Worm (Caenorhabditis elegans) whole organism, L1 larva: Measurements from ENCODE around the gene lpr-3.

Experiments
- C04F5.9 ChIP-seq: sonication (generic microtip); optimal IDR thresholded peaks from 2 replicates; lab custom pipeline; 2016; ENCODE audit warnings: missing genetic modification characterization, missing compliant biosample characterization
- F16B12.6 ChIP-seq: fragments of 150-350 bp; optimal IDR thresholded peaks from 2 replicates; lab custom pipeline; 2014; ENCODE audit warnings: missing biosample characterization, missing genetic modification characterization
- aha-1 ChIP-seq: fragments of 150-350 bp; optimal IDR thresholded peaks from 2 replicates; lab custom pipeline; 2014; ENCODE audit warnings: missing biosample characterization, missing genetic modification characterization
- alr-1 ChIP-seq: fragments of 200-800 bp; sonication (Bioruptor generic); optimal IDR thresholded peaks from 2 replicates; lab custom pipeline; 2018; ENCODE audit warnings: borderline replicate concordance, mild to moderate bottlenecking, missing genetic modification characterization, missing compliant biosample characterization
- ama-1 ChIP-seq: fragments of 150-350 bp; optimal IDR thresholded peaks from 2 replicates; lab custom pipeline; 2014
- blmp-1 ChIP-seq: fragments of 150-350 bp; optimal IDR thresholded peaks from 2 replicates; lab custom pipeline; 2014; ENCODE audit warnings: missing biosample characterization, missing genetic modification characterization
- ceh-63 ChIP-seq: fragments of 200-800 bp; sonication (Bioruptor generic); optimal IDR thresholded peaks from 2 replicates; lab custom pipeline; 2018; ENCODE audit warnings: mild to moderate bottlenecking, missing genetic modification characterization, missing compliant biosample characterization
- ceh-82 ChIP-seq, 3 experiments: fragments of 150-350 bp in 1 of 3; sonication (generic microtip) in 2 of 3; optimal IDR thresholded peaks; 2 replicates each; lab custom pipeline; 2014 to 2017; ENCODE audit warnings: missing biosample characterization in 3 of 3, missing genetic modification characterization in 3 of 3
- ceh-88 ChIP-seq: fragments of 200-800 bp; sonication (Bioruptor generic); IDR thresholded peaks from 2 replicates; pipeline ENCODE4 v1.3.6; 2022; ENCODE audit warnings: missing genetic modification characterization, missing compliant biosample characterization
- ceh-90 ChIP-seq: sonication (generic microtip); optimal IDR thresholded peaks from 2 replicates; lab custom pipeline; 2016; ENCODE audit warnings: missing genetic modification characterization, missing compliant biosample characterization
- ces-1 ChIP-seq: fragments of 150-350 bp; optimal IDR thresholded peaks from 2 replicates; lab custom pipeline; 2014; ENCODE audit warnings: missing biosample characterization, missing genetic modification reagents, missing genetic modification characterization
- dpl-1 ChIP-seq, 3 experiments: fragments of 150-350 bp in 2 of 3; sonication (generic microtip) in 1 of 3; optimal IDR thresholded peaks; 2 replicates each; lab custom pipeline; 2014 to 2017; ENCODE audit warnings: missing biosample characterization in 3 of 3, missing genetic modification characterization in 3 of 3, missing genetic modification reagents in 3 of 3
- dsc-1 ChIP-seq: sonication (generic microtip); optimal IDR thresholded peaks from 2 replicates; lab custom pipeline; 2016; ENCODE audit warnings: mild to moderate bottlenecking, missing genetic modification characterization, missing compliant biosample characterization
- efl-1 ChIP-seq, 4 experiments: fragments of 150-350 bp; optimal IDR thresholded peaks in 3 of 4; peaks in 1 of 4; 1 replicate in 1 of 4; 2 replicates in 3 of 4; lab custom pipeline; 2014; ENCODE audit warnings: missing biosample characterization in 2 of 4, missing genetic modification characterization in 2 of 4, missing genetic modification reagents in 2 of 4
- elt-2 ChIP-seq: sonication (generic microtip); optimal IDR thresholded peaks from 2 replicates; lab custom pipeline; 2016; ENCODE audit warnings: missing genetic modification characterization, mild to moderate bottlenecking, inconsistent platforms, missing compliant biosample characterization, missing genetic modification reagents
- elt-3 ChIP-seq, 6 experiments: fragments of 150-350 bp in 1 of 6; sonication (generic microtip); optimal IDR thresholded peaks; 2 replicates each; lab custom pipeline; 2017 to 2018; ENCODE audit warnings: missing biosample characterization in 6 of 6, missing genetic modification characterization in 6 of 6, inconsistent platforms in 1 of 6
- fkh-10 ChIP-seq: sonication (generic microtip); optimal IDR thresholded peaks from 2 replicates; lab custom pipeline; 2017; ENCODE audit warnings: missing biosample characterization, missing genetic modification reagents, missing genetic modification characterization
- fkh-4 ChIP-seq: sonication (generic microtip); optimal IDR thresholded peaks from 2 replicates; lab custom pipeline; 2016; ENCODE audit warnings: missing compliant biosample characterization, missing genetic modification characterization, borderline replicate concordance
- fos-1 ChIP-seq: fragments of 150-350 bp; optimal IDR thresholded peaks from 2 replicates; lab custom pipeline; 2014; ENCODE audit warnings: missing biosample characterization, missing genetic modification characterization
- grh-1 ChIP-seq: fragments of 200-800 bp; sonication (Bioruptor generic); IDR thresholded peaks from 2 replicates; pipeline ENCODE4 v1.3.6; 2022; ENCODE audit warnings: missing genetic modification reagents, missing genetic modification characterization, missing compliant biosample characterization
- hlh-17 ChIP-seq: fragments of 200-800 bp; sonication (Bioruptor generic); optimal IDR thresholded peaks from 2 replicates; lab custom pipeline; 2018; ENCODE audit warnings: missing genetic modification characterization, mild to moderate bottlenecking, missing compliant biosample characterization, moderate library complexity, borderline replicate concordance
- hlh-4 ChIP-seq: sonication (generic microtip); optimal IDR thresholded peaks from 2 replicates; lab custom pipeline; 2016; ENCODE audit warnings: mild to moderate bottlenecking, missing genetic modification characterization, missing compliant biosample characterization
- isw-1 ChIP-seq: fragments of 200-800 bp; sonication (Bioruptor generic); IDR thresholded peaks from 2 replicates; pipeline ENCODE4 v1.3.6; 2022; ENCODE audit warnings: missing genetic modification characterization, missing compliant biosample characterization
- jun-1 ChIP-seq: fragments of 150-350 bp; optimal IDR thresholded peaks from 2 replicates; lab custom pipeline; 2014; ENCODE audit warnings: missing biosample characterization, missing genetic modification reagents, missing genetic modification characterization
- lin-15B ChIP-seq: fragments of 150-350 bp; sonication (generic microtip); optimal IDR thresholded peaks from 3 replicates; lab custom pipeline; 2014; ENCODE audit warnings: missing biosample characterization, missing genetic modification characterization
- lin-35 ChIP-seq, 2 experiments: fragments of 150-350 bp; optimal IDR thresholded peaks; 2 replicates each; lab custom pipeline; 2014; ENCODE audit warnings: missing biosample characterization in 2 of 2, missing genetic modification characterization in 2 of 2, missing genetic modification reagents in 2 of 2
- lsy-2 ChIP-seq, 2 experiments: fragments of 150-350 bp; optimal IDR thresholded peaks; 2 replicates each; lab custom pipeline; 2014; ENCODE audit warnings: missing biosample characterization in 2 of 2, missing genetic modification characterization in 2 of 2
- mab-9 ChIP-seq: fragments of 200-800 bp; sonication (Bioruptor generic); IDR thresholded peaks from 2 replicates; pipeline ENCODE4 v1.3.6; 2022; ENCODE audit warnings: missing genetic modification reagents, missing genetic modification characterization, missing compliant biosample characterization
- mdl-1 ChIP-seq, 2 experiments: fragments of 150-350 bp; optimal IDR thresholded peaks; 2 replicates each; lab custom pipeline; 2014 to 2017; ENCODE audit warnings: missing biosample characterization in 2 of 2, missing genetic modification characterization in 2 of 2, inconsistent platforms in 1 of 2
- mef-2 ChIP-seq: fragments of 150-350 bp; optimal IDR thresholded peaks from 2 replicates; lab custom pipeline; 2014; ENCODE audit warnings: missing biosample characterization, missing genetic modification characterization
- nhr-11 ChIP-seq: fragments of 150-350 bp; optimal IDR thresholded peaks from 2 replicates; lab custom pipeline; 2014; ENCODE audit warnings: missing biosample characterization, missing genetic modification characterization
- nhr-237 ChIP-seq: fragments of 150-350 bp; optimal IDR thresholded peaks from 2 replicates; lab custom pipeline; 2014; ENCODE audit warnings: missing biosample characterization, missing genetic modification characterization
- nhr-71 ChIP-seq: sonication (generic microtip); optimal IDR thresholded peaks from 2 replicates; lab custom pipeline; 2016; ENCODE audit warnings: mild to moderate bottlenecking, missing genetic modification characterization, moderate library complexity, missing compliant biosample characterization
- nhr-77 ChIP-seq: fragments of 150-350 bp; optimal IDR thresholded peaks from 2 replicates; lab custom pipeline; 2014; ENCODE audit warnings: missing biosample characterization, missing genetic modification characterization
- nhr-85 ChIP-seq: sonication (generic microtip); peaks from one replicate; lab custom pipeline; 2016; ENCODE audit warnings: missing genetic modification characterization, inconsistent platforms, missing compliant biosample characterization
- nhr-90 ChIP-seq: sonication (generic microtip); optimal IDR thresholded peaks from 2 replicates; lab custom pipeline; 2016; ENCODE audit warnings: mild to moderate bottlenecking, missing genetic modification characterization, missing compliant biosample characterization; ENCODE audit not compliant: poor library complexity
- pax-3 ChIP-seq: fragments of 200-800 bp; sonication (Bioruptor generic); optimal IDR thresholded peaks from 2 replicates; lab custom pipeline; 2018; ENCODE audit warnings: mild to moderate bottlenecking, missing genetic modification characterization, moderate library complexity, missing compliant biosample characterization
- rnt-1 ChIP-seq: sonication (generic microtip); optimal IDR thresholded peaks from 2 replicates; lab custom pipeline; 2016; ENCODE audit warnings: mild to moderate bottlenecking, missing genetic modification characterization, moderate library complexity, missing compliant biosample characterization
- skn-1 ChIP-seq: fragments of 150-350 bp; optimal IDR thresholded peaks from 2 replicates; lab custom pipeline; 2014; ENCODE audit warnings: missing biosample characterization, missing genetic modification characterization
- snu-23 ChIP-seq: sonication (generic microtip); optimal IDR thresholded peaks from 2 replicates; lab custom pipeline; 2016; ENCODE audit warnings: missing genetic modification characterization, missing compliant biosample characterization
- sox-4 ChIP-seq: sonication (generic microtip); optimal IDR thresholded peaks from 2 replicates; lab custom pipeline; 2016; ENCODE audit warnings: missing genetic modification characterization, missing compliant biosample characterization
- sup-37 ChIP-seq: fragments of 200-800 bp; sonication (Bioruptor generic); optimal IDR thresholded peaks from 2 replicates; lab custom pipeline; 2018; ENCODE audit warnings: mild to moderate bottlenecking, missing genetic modification characterization, missing compliant biosample characterization
- swsn-7 ChIP-seq: sonication (generic microtip); optimal IDR thresholded peaks from 2 replicates; lab custom pipeline; 2016; ENCODE audit warnings: missing genetic modification characterization, missing compliant biosample characterization
- tbx-2 ChIP-seq: sonication (generic microtip); optimal IDR thresholded peaks from 2 replicates; lab custom pipeline; 2016; ENCODE audit warnings: missing genetic modification characterization, missing compliant biosample characterization
- tlp-1 ChIP-seq: fragments of 150-350 bp; optimal IDR thresholded peaks from 2 replicates; lab custom pipeline; 2014; ENCODE audit warnings: missing biosample characterization, missing genetic modification characterization
- unc-130 ChIP-seq: fragments of 150-350 bp; optimal IDR thresholded peaks from 2 replicates; lab custom pipeline; 2017; ENCODE audit warnings: missing biosample characterization, missing genetic modification characterization, inconsistent platforms
- unc-62 ChIP-seq: fragments of 150-350 bp; optimal IDR thresholded peaks from 2 replicates; lab custom pipeline; 2014; ENCODE audit warnings: missing biosample characterization, missing genetic modification reagents, missing genetic modification characterization
- unc-86 ChIP-seq: sonication (generic microtip); optimal IDR thresholded peaks from 2 replicates; lab custom pipeline; 2016; ENCODE audit warnings: missing genetic modification characterization, missing compliant biosample characterization
- unc-98 ChIP-seq: fragments of 200-800 bp; sonication (Bioruptor generic); IDR thresholded peaks from 2 replicates; pipeline ENCODE4 v1.3.6; 2022; ENCODE audit warnings: missing genetic modification characterization, missing compliant biosample characterization
- vab-15 ChIP-seq: sonication (generic microtip); optimal IDR thresholded peaks from 2 replicates; lab custom pipeline; 2017; ENCODE audit warnings: missing genotype, mild to moderate bottlenecking, missing genetic modification characterization, missing compliant biosample characterization
- zip-4 ChIP-seq: fragments of 200-800 bp; sonication (Bioruptor generic); optimal IDR thresholded peaks from 2 replicates; lab custom pipeline; 2018; ENCODE audit warnings: mild to moderate bottlenecking, missing genetic modification characterization, moderate library complexity, missing compliant biosample characterization
- ztf-11 ChIP-seq, 2 experiments: sonication (generic microtip); optimal IDR thresholded peaks; 2 replicates each; lab custom pipeline; 2016 to 2017; ENCODE audit warnings: missing genetic modification characterization in 2 of 2, missing biosample characterization in 1 of 2, missing compliant biosample characterization in 1 of 2
- ztf-4 ChIP-seq: fragments of 150-350 bp; optimal IDR thresholded peaks from 2 replicates; lab custom pipeline; 2014; ENCODE audit warnings: missing biosample characterization, missing genetic modification characterization

Gene lpr-3

ce11 chrX:11095480-11095879, 38.3 kb downstream of the lpr-3 start:
- TF ChIP-seq zip-4 (GFP tag; lab: Kevin White, UChicago) (no peak), unc-130 (peak; percentile 11), unc-98 (GFP tag; lab: Robert Waterston, UW) (no peak), fkh-4 (tag; lab: Kevin White, UChicago) (no peak), isw-1 (GFP tag; lab: Robert Waterston, UW) (peak; percentile 42; the same call in 1 of the 2 replicates), nhr-237 (tag; lab: Kevin White, UChicago) (no peak), lin-35 (GFP tag; optimal IDR thresholded peaks at IDR 0.05; lab: Kevin White, UChicago) (peak; percentile 19 to 52), skn-1 (tag; lab: Kevin White, UChicago) (peak; percentile 52), sox-4 (tag; lab: Kevin White, UChicago) (peak; percentile 61), ceh-82 (tag; optimal IDR thresholded peaks at IDR 0.05; lab: Kevin White, UChicago) (peak; percentile 56 to 78 (median 62)), snu-23 (GFP tag; lab: Kevin White, UChicago) (peak; percentile 83), mdl-1 (tag; optimal IDR thresholded peaks at IDR 0.05; lab: Kevin White, UChicago) (peak in 1 of 2 experiments; percentile 38), C04F5.9 (tag; lab: Kevin White, UChicago) (peak; percentile 17), nhr-71 (tag; lab: Kevin White, UChicago) (peak; percentile 72), mab-9 (GFP tag; lab: Robert Waterston, UW) (no peak; the same call in 1 of the 2 replicates), ztf-4 (tag; lab: Kevin White, UChicago) (no peak), unc-86 (tag; lab: Kevin White, UChicago) (peak; percentile 36), vab-15 (tag; lab: Kevin White, UChicago) (no peak), swsn-7 (tag; lab: Kevin White, UChicago) (peak; percentile 73), elt-3 (tag; optimal IDR thresholded peaks at IDR 0.05; lab: Kevin White, UChicago) (peak in 1 of 6 experiments; percentile 49), ama-1 (lab: Kevin White, UChicago) (no peak), dsc-1 (tag; lab: Kevin White, UChicago) (peak; percentile 83), mef-2 (tag; lab: Kevin White, UChicago) (no peak), hlh-17 (GFP tag; lab: Kevin White, UChicago) (no peak), ztf-11 (tag; optimal IDR thresholded peaks at IDR 0.05; lab: Kevin White, UChicago) (peak in 1 of 2 experiments; percentile 50), grh-1 (GFP tag; lab: Robert Waterston, UW) (peak; percentile 47; the same call in 1 of the 2 replicates), fkh-10 (peak; percentile 65), F16B12.6 (tag; lab: Kevin White, UChicago) (no peak), tlp-1 (tag; lab: Kevin White, UChicago) (no peak), pax-3 (tag; lab: Kevin White, UChicago) (peak; percentile 43), jun-1 (tag; lab: Kevin White, UChicago) (peak; percentile 68), elt-2 (no peak), nhr-85 (tag; lab: Kevin White, UChicago) (peak; percentile 80), efl-1 (optimal IDR thresholded peaks at IDR 0.05; lab: Kevin White, UChicago) (peak; percentile 12 to 13), efl-1 (GFP tag; optimal IDR thresholded peaks at IDR 0.05 in 1 of 2; lab: Kevin White, UChicago) (peak in 1 of 2 experiments; percentile 93), ceh-88 (GFP tag; lab: Robert Waterston, UW) (no peak), unc-62 (no peak), nhr-11 (tag; lab: Kevin White, UChicago) (no peak), lsy-2 (tag; optimal IDR thresholded peaks at IDR 0.05; lab: Kevin White, UChicago) (peak; percentile 10 to 20), sup-37 (GFP tag; lab: Kevin White, UChicago) (no peak), tbx-2 (peak; percentile 65), nhr-90 (tag; lab: Kevin White, UChicago) (peak; percentile 68), blmp-1 (tag; lab: Kevin White, UChicago) (no peak), dpl-1 (GFP tag; optimal IDR thresholded peaks at IDR 0.05; lab: Kevin White, UChicago) (no peak), alr-1 (tag; lab: Kevin White, UChicago) (no peak), ces-1 (GFP tag; lab: Kevin White, UChicago) (no peak), ceh-63 (GFP tag; lab: Kevin White, UChicago) (peak; percentile 6), aha-1 (tag; lab: Kevin White, UChicago) (no peak), lin-15B (tag; lab: Kevin White, UChicago) (no peak), rnt-1 (tag; lab: Kevin White, UChicago) (peak; percentile 66), ceh-90 (no peak), nhr-77 (tag; lab: Kevin White, UChicago) (peak; percentile 40), hlh-4 (tag; lab: Kevin White, UChicago) (no peak), fos-1 (tag; lab: Kevin White, UChicago) (peak; percentile 31)
